Fruit fly (Drosophila melanogaster) Kc167 (cell line): Measurements from ENCODE around the gene abs.

Experiments
- Myc ChIP-seq: fragments of >200 bp; optimal IDR thresholded peaks from 2 replicates; lab custom pipeline; 2017; ENCODE audit warnings: missing external identifiers
- Sin3A ChIP-seq: fragments of >200 bp; optimal IDR thresholded peaks from 2 replicates; lab custom pipeline; 2018; ENCODE audit warnings: missing external identifiers
- h ChIP-seq: fragments of >200 bp; optimal IDR thresholded peaks from 3 replicates; lab custom pipeline; 2018; ENCODE audit warnings: missing external identifiers
- insv ChIP-seq: fragments of >200 bp; optimal IDR thresholded peaks from 3 replicates; lab custom pipeline; 2018; ENCODE audit warnings: missing external identifiers
- psq ChIP-seq: fragments of >200 bp; optimal IDR thresholded peaks from 2 replicates; lab custom pipeline; 2017; ENCODE audit warnings: missing external identifiers
- ttk ChIP-seq: sonication (Bioruptor generic); optimal IDR thresholded peaks from 2 replicates; lab custom pipeline; 2017; ENCODE audit warnings: missing external identifiers

DNA sequence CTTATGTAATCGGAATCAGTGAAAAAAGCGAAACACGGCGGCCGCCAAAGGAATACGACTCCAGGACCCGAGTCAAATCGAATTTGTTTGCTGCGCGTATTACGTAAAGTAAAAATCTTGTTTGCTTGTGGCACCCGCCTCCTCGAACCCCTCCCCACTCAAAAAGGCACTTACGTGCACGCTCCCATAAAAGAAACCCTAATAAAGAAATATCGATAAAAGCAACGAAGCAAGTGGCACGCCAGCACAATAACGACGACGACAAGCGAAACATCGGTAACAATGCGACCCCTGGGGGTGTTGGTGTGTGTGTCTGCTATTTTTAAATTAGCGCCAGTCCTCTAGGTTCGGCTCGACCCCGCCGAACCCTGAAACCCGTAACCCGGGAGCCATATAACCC is 49.4 kb downstream of the abs start:
- TF ChIP-seq Sin3A (lab: Kevin White, UChicago) = no peak
- TF ChIP-seq psq (lab: Kevin White, UChicago) = no peak
- no peak for TF ChIP-seq ttk
- TF ChIP-seq Myc (lab: Kevin White, UChicago) = no peak
- TF ChIP-seq h (lab: Kevin White, UChicago) = no peak
- no peak for TF ChIP-seq insv (lab: Kevin White, UChicago)
